Fruit fly (Drosophila melanogaster) whole organism, embryonic: ENCODE data around the gene egh.

Source experiments
- Adf1 ChIP-seq: fragments of 200-800 bp; sonication (Bioruptor generic); IDR thresholded peaks from 2 replicates; pipeline ENCODE4 v1.3.6; 2022; ENCODE audit warnings: missing biosample characterization, missing genetic modification characterization
- B-H1 ChIP-seq: fragments of 200-800 bp; sonication (Bioruptor generic); IDR thresholded peaks from 3 replicates; pipeline ENCODE4 v1.3.6; 2022; ENCODE audit warnings: missing biosample characterization, missing genetic modification characterization
- CG10366 ChIP-seq: fragments of 200-800 bp; sonication (Bioruptor generic); IDR thresholded peaks from 2 replicates; pipeline ENCODE4 v1.3.6; 2022; ENCODE audit warnings: missing biosample characterization, missing genetic modification characterization
- CG10462 ChIP-seq: fragments of 200-800 bp; sonication (Bioruptor generic); optimal IDR thresholded peaks from 2 replicates; lab custom pipeline; 2016; ENCODE audit warnings: missing biosample characterization, missing genetic modification characterization
- CG10654 ChIP-seq: fragments of 200-800 bp; sonication (Bioruptor generic); optimal IDR thresholded peaks from 2 replicates; lab custom pipeline; 2016; ENCODE audit warnings: missing biosample characterization, missing genetic modification characterization
- CG11560 ChIP-seq: fragments of 200-800 bp; sonication (Bioruptor generic); IDR thresholded peaks from 3 replicates; pipeline ENCODE4 v1.3.6; 2022; ENCODE audit warnings: missing biosample characterization, missing genetic modification characterization
- CG13624 ChIP-seq: fragments of 200-800 bp; sonication (Bioruptor generic); optimal IDR thresholded peaks from 2 replicates; lab custom pipeline; 2016; ENCODE audit warnings: missing biosample characterization, missing genetic modification characterization
- CG13894 ChIP-seq: fragments of 200-800 bp; sonication (Bioruptor generic); optimal IDR thresholded peaks from 3 replicates; lab custom pipeline; 2018; ENCODE audit warnings: missing biosample characterization, mild to moderate bottlenecking, missing genetic modification characterization, moderate library complexity
- CG14441 ChIP-seq: fragments of 200-800 bp; sonication (Bioruptor generic); IDR thresholded peaks from 2 replicates; pipeline ENCODE4 v1.3.6; 2022; ENCODE audit warnings: missing biosample characterization, missing genetic modification characterization
- CG30020 ChIP-seq: fragments of 200-800 bp; optimal IDR thresholded peaks from 2 replicates; lab custom pipeline; 2019; ENCODE audit warnings: missing biosample characterization, mild to moderate bottlenecking, missing genetic modification characterization, moderate library complexity
- CG3065 ChIP-seq: fragments of 200-800 bp; sonication (Bioruptor generic); optimal IDR thresholded peaks from 2 replicates; lab custom pipeline; 2016; ENCODE audit warnings: missing biosample characterization, missing genetic modification characterization
- CG34376 ChIP-seq: fragments of 200-800 bp; sonication (Bioruptor generic); optimal IDR thresholded peaks from 2 replicates; lab custom pipeline; 2018; ENCODE audit warnings: missing biosample characterization, mild to moderate bottlenecking, missing genetic modification characterization
- CG3726 ChIP-seq: fragments of 200-800 bp; sonication (Bioruptor generic); IDR thresholded peaks from 3 replicates; pipeline ENCODE4, ENCODE4 v1.3.6; 2022; ENCODE audit warnings: missing biosample characterization, missing genetic modification characterization
- CG5180 ChIP-seq: fragments of 200-800 bp; sonication (Bioruptor generic); optimal IDR thresholded peaks from 3 replicates; lab custom pipeline; 2017; ENCODE audit warnings: missing biosample characterization, missing genetic modification characterization, mild to moderate bottlenecking, moderate library complexity, missing genetic modification reagents
- CG6272 ChIP-seq: fragments of 200-800 bp; sonication (Bioruptor generic); IDR thresholded peaks from 2 replicates; pipeline ENCODE4 v1.3.6; 2022; ENCODE audit warnings: missing biosample characterization, missing genetic modification characterization
- CG7357 ChIP-seq: fragments of 200-800 bp; sonication (Bioruptor generic); IDR thresholded peaks from 3 replicates; pipeline ENCODE4 v1.3.6; 2022; ENCODE audit warnings: missing biosample characterization, missing genetic modification characterization
- CG8089 ChIP-seq: fragments of 200-800 bp; sonication (Bioruptor generic); optimal IDR thresholded peaks from 3 replicates; lab custom pipeline; 2016; ENCODE audit warnings: missing biosample characterization, missing genetic modification characterization
- CG8290 ChIP-seq, 3 experiments: fragments of 200-800 bp; sonication (Bioruptor generic); optimal IDR thresholded peaks; 2 replicates each; lab custom pipeline; 2016 to 2019; ENCODE audit warnings: missing biosample characterization in 3 of 3, missing genetic modification characterization in 3 of 3, mild to moderate bottlenecking in 2 of 3, moderate library complexity in 1 of 3
- CG8924 ChIP-seq: fragments of 200-800 bp; optimal IDR thresholded peaks from 3 replicates; lab custom pipeline; 2019; ENCODE audit warnings: missing biosample characterization, mild to moderate bottlenecking, missing genetic modification characterization, moderate library complexity
- CTCF ChIP-seq: fragments of 200-800 bp; sonication (Bioruptor generic); optimal IDR thresholded peaks from 2 replicates; lab custom pipeline; 2017; ENCODE audit warnings: missing biosample characterization, mild to moderate bottlenecking, missing genetic modification characterization, moderate library complexity
- Deaf1 ChIP-seq: fragments of 200-800 bp; optimal IDR thresholded peaks from 3 replicates; lab custom pipeline; 2019; ENCODE audit warnings: missing biosample characterization, mild to moderate bottlenecking, missing genetic modification characterization, moderate library complexity
- Dip3 ChIP-seq: fragments of 200-800 bp; sonication (Bioruptor generic); optimal IDR thresholded peaks from 3 replicates; lab custom pipeline; 2016; ENCODE audit warnings: missing biosample characterization, missing genetic modification characterization
- Dref ChIP-seq: fragments of 200-800 bp; sonication (Bioruptor generic); IDR thresholded peaks from 2 replicates; pipeline ENCODE4 v1.3.6; 2022; ENCODE audit warnings: missing biosample characterization, missing genetic modification characterization
- HHEX ChIP-seq: fragments of 200-800 bp; sonication (Bioruptor generic); optimal IDR thresholded peaks from 3 replicates; lab custom pipeline; 2017; ENCODE audit warnings: missing biosample characterization, mild to moderate bottlenecking, missing genetic modification characterization, missing genetic modification reagents
- HLH3B ChIP-seq: fragments of 200-800 bp; sonication (Bioruptor generic); IDR thresholded peaks from 2 replicates; pipeline ENCODE4 v1.3.6; 2022; ENCODE audit warnings: missing biosample characterization, missing genetic modification characterization
- Hey ChIP-seq: fragments of 200-800 bp; sonication (Bioruptor generic); optimal IDR thresholded peaks from 3 replicates; lab custom pipeline; 2018; ENCODE audit warnings: missing biosample characterization, mild to moderate bottlenecking, missing genetic modification characterization
- HmgZ ChIP-seq: fragments of 200-800 bp; sonication (Bioruptor generic); optimal IDR thresholded peaks from 2 replicates; lab custom pipeline; 2018; ENCODE audit warnings: missing biosample characterization, mild to moderate bottlenecking, missing genetic modification characterization
- Kr ChIP-seq: fragments of 200-800 bp; sonication (Bioruptor generic); optimal IDR thresholded peaks from 2 replicates; lab custom pipeline; 2017; ENCODE audit warnings: missing biosample characterization, mild to moderate bottlenecking, missing genetic modification characterization
- Lhr ChIP-seq: fragments of 200-800 bp; sonication (Bioruptor generic); optimal IDR thresholded peaks from 3 replicates; lab custom pipeline; 2017; ENCODE audit warnings: mild to moderate bottlenecking, missing biosample characterization, missing genetic modification reagents, missing genetic modification characterization
- MBD-R2 ChIP-seq: fragments of 200-800 bp; sonication (Bioruptor generic); IDR thresholded peaks from 2 replicates; pipeline ENCODE4 v1.3.6; 2022; ENCODE audit warnings: missing biosample characterization, missing genetic modification characterization
- Nf-YB ChIP-seq: fragments of 200-800 bp; sonication (Bioruptor generic); optimal IDR thresholded peaks from 3 replicates; lab custom pipeline; 2019; ENCODE audit warnings: missing biosample characterization, mild to moderate bottlenecking, missing genetic modification characterization, moderate library complexity
- al ChIP-seq: fragments of 200-800 bp; sonication (Bioruptor generic); IDR thresholded peaks from 2 replicates; pipeline ENCODE4 v1.3.6; 2022; ENCODE audit warnings: missing biosample characterization, missing genetic modification characterization
- ase ChIP-seq: fragments of 200-800 bp; sonication (Bioruptor generic); IDR thresholded peaks from 3 replicates; pipeline ENCODE4 v1.3.6; 2022; ENCODE audit warnings: missing biosample characterization, missing genetic modification characterization
- bsh ChIP-seq, 2 experiments: fragments of 200-800 bp; sonication (Bioruptor generic); optimal IDR thresholded peaks; 2 replicates each; lab custom pipeline; 2017 to 2018; ENCODE audit warnings: mild to moderate bottlenecking in 2 of 2, missing biosample characterization in 2 of 2, missing genetic modification characterization in 2 of 2, moderate library complexity in 1 of 2
- caup ChIP-seq: fragments of 200-800 bp; sonication (Bioruptor generic); optimal IDR thresholded peaks from 3 replicates; lab custom pipeline; 2017; ENCODE audit warnings: missing biosample characterization, mild to moderate bottlenecking, missing genetic modification characterization, moderate library complexity; ENCODE audit not compliant: severe bottlenecking
- chinmo ChIP-seq: fragments of 200-800 bp; sonication (Bioruptor generic); IDR thresholded peaks from 4 replicates; pipeline ENCODE4 v1.3.6; 2022; ENCODE audit warnings: missing biosample characterization, missing genetic modification characterization; ENCODE audit not compliant: partially characterized antibody
- ci ChIP-seq: fragments of 200-800 bp; sonication (Bioruptor generic); IDR thresholded peaks from 3 replicates; pipeline ENCODE4 v1.3.6; 2022; ENCODE audit warnings: missing biosample characterization, missing genetic modification characterization
- dimm ChIP-seq: fragments of 200-800 bp; sonication (Bioruptor generic); IDR thresholded peaks from 2 replicates; pipeline ENCODE4 v1.3.6; 2022; ENCODE audit warnings: missing biosample characterization, missing genetic modification characterization
- gcm ChIP-seq: fragments of 200-800 bp; sonication (Bioruptor generic); optimal IDR thresholded peaks from 2 replicates; lab custom pipeline; 2019; ENCODE audit warnings: missing biosample characterization, mild to moderate bottlenecking, missing genetic modification characterization, moderate library complexity
- grn ChIP-seq: fragments of 200-800 bp; sonication (Bioruptor generic); optimal IDR thresholded peaks from 3 replicates; lab custom pipeline; 2017; ENCODE audit warnings: missing biosample characterization, missing genetic modification characterization
- kni ChIP-seq: fragments of 200-800 bp; sonication (Bioruptor generic); optimal IDR thresholded peaks from 3 replicates; lab custom pipeline; 2017; ENCODE audit warnings: mild to moderate bottlenecking, missing biosample characterization, missing genetic modification reagents, missing genetic modification characterization
- nom ChIP-seq: fragments of 200-800 bp; sonication (Bioruptor generic); optimal IDR thresholded peaks from 2 replicates; lab custom pipeline; 2017; ENCODE audit warnings: missing biosample characterization, missing genetic modification characterization, mild to moderate bottlenecking, moderate library complexity, missing genetic modification reagents
- org-1 ChIP-seq: fragments of 200-800 bp; sonication (Bioruptor generic); optimal IDR thresholded peaks from 2 replicates; lab custom pipeline; 2017; ENCODE audit warnings: missing biosample characterization, missing genetic modification characterization
- pita ChIP-seq: fragments of 200-800 bp; sonication (Bioruptor generic); optimal IDR thresholded peaks from 2 replicates; lab custom pipeline; 2017; ENCODE audit warnings: missing biosample characterization, mild to moderate bottlenecking, missing genetic modification characterization
- ranshi ChIP-seq: fragments of 200-800 bp; sonication (Bioruptor generic); IDR thresholded peaks from 2 replicates; pipeline ENCODE4 v1.3.6; 2022; ENCODE audit warnings: missing biosample characterization, missing genetic modification characterization
- tio ChIP-seq: fragments of 200-800 bp; sonication (Bioruptor generic); optimal IDR thresholded peaks from 2 replicates; lab custom pipeline; 2017; ENCODE audit warnings: missing biosample characterization, missing genetic modification characterization, inconsistent platforms
- wdn ChIP-seq: fragments of 200-800 bp; sonication (Bioruptor generic); IDR thresholded peaks from 2 replicates; pipeline ENCODE4 v1.3.6; 2022; ENCODE audit warnings: missing biosample characterization, missing genetic modification characterization

Gene egh

dm6 chrX:2592243-2592642 lies 3.9 kb downstream of the egh start:
- TF ChIP-seq ase (no peak), nom (GFP tag; lab: Kevin White, UChicago) (peak; percentile 66), MBD-R2 (GFP tag; lab: Robert Waterston, UW) (no peak), CG8089 (no peak), CG34376 (no peak), org-1 (GFP tag; lab: Kevin White, UChicago) (no peak)
- TF ChIP-seq, all 482 proteins: peak for 1

- TF ChIP-seq Kr, result no peak
- 0 out of 4 replicates have a peak, but pooled peaks have one; percentile 23 for TF ChIP-seq chinmo
- TF ChIP-seq, all 482 proteins: peak for 1
Measured at dm6 chrX:2593094-2593752, 4.9 kb downstream of the egh start.

dm6 chrX:2593753-2594096 lies 5.4 kb downstream of the egh start:
- TF ChIP-seq grn (GFP tag; lab: Kevin White, UChicago) (peak; percentile 84), HHEX (GFP tag; lab: Kevin White, UChicago) (peak; percentile 92), CG14441 (GFP tag; lab: Robert Waterston, UW) (peak; percentile 96), ci (peak; percentile 96), Adf1 (GFP tag; lab: Robert Waterston, UW) (peak; percentile 85), CG6272 (GFP tag; lab: Robert Waterston, UW) (peak; percentile 94), CG13624 (GFP tag; lab: Kevin White, UChicago) (peak; percentile 94), CG7357 (GFP tag; lab: Robert Waterston, UW) (peak; percentile 88), bsh (GFP tag; optimal IDR thresholded peaks at IDR 0.05; lab: Kevin White, UChicago) (peak; percentile 48 to 78), Kr (no peak), CG11560 (tag; lab: Robert Waterston, UW) (peak; percentile 88), B-H1 (GFP tag; lab: Robert Waterston, UW) (peak; percentile 91), Dip3 (GFP tag; lab: Kevin White, UChicago) (peak; percentile 96), CG10462 (GFP tag; lab: Kevin White, UChicago) (peak; percentile 66), nom (GFP tag; lab: Kevin White, UChicago) (peak; percentile 50), CG3726 (peak; percentile 87), CG3065 (peak; percentile 67), Nf-YB (GFP tag; lab: Kevin White, UChicago) (peak; percentile 56), caup (GFP tag; lab: Kevin White, UChicago) (peak; percentile 93), tio (GFP tag; lab: Kevin White, UChicago) (peak; percentile 82), CG10366 (GFP tag; lab: Robert Waterston, UW) (peak; percentile 93), CG8924 (peak; percentile 85), wdn (peak; percentile 95), CG5180 (peak; percentile 73), Deaf1 (peak; percentile 69), gcm (GFP tag; lab: Kevin White, UChicago) (peak; percentile 63), CG10654 (GFP tag; lab: Kevin White, UChicago) (peak; percentile 88), Hey (tag; lab: Kevin White, UChicago) (peak; percentile 68), al (peak; percentile 91), HLH3B (peak; percentile 94), CTCF (GFP tag; lab: Kevin White, UChicago) (peak; percentile 45), CG30020 (tag; lab: Kevin White, UChicago) (no peak), HmgZ (tag; lab: Kevin White, UChicago) (peak; percentile 95), Dref (GFP tag; lab: Robert Waterston, UW) (peak; percentile 40), CG13894 (tag; lab: Kevin White, UChicago) (peak; percentile 83), dimm (GFP tag; lab: Robert Waterston, UW) (peak; percentile 79), kni (GFP tag; lab: Kevin White, UChicago) (no peak), Lhr (GFP tag; lab: Kevin White, UChicago) (no peak), pita (GFP tag; lab: Kevin White, UChicago) (no peak), CG8290 (GFP tag; optimal IDR thresholded peaks at IDR 0.05; lab: Kevin White, UChicago) (peak; percentile 46), CG8290 (tag; optimal IDR thresholded peaks at IDR 0.05; lab: Kevin White, UChicago) (peak in 1 of 2 experiments; percentile 99), ranshi (GFP tag; lab: Robert Waterston, UW) (peak; percentile 95)
